Fruit fly (Drosophila melanogaster) whole organism, embryonic: Measurements from ENCODE around the gene Cp18.

ENCODE experiments used
- Asciz ChIP-seq: fragments of 200-800 bp; sonication (Bioruptor generic); optimal IDR thresholded peaks from 2 replicates; lab custom pipeline; 2017; ENCODE audit warnings: missing biosample characterization, mild to moderate bottlenecking, missing genetic modification characterization, missing genetic modification reagents
- Awh ChIP-seq: fragments of 200-800 bp; sonication (Bioruptor generic); IDR thresholded peaks from 2 replicates; pipeline ENCODE4, ENCODE4 v1.3.6; 2022; ENCODE audit warnings: missing biosample characterization, missing genetic modification characterization
- CG10147 ChIP-seq: fragments of 200-800 bp; sonication (Bioruptor generic); optimal IDR thresholded peaks from 2 replicates; lab custom pipeline; 2019; ENCODE audit warnings: missing biosample characterization, mild to moderate bottlenecking, missing genetic modification characterization, moderate library complexity
- CG10274 ChIP-seq: fragments of 200-800 bp; sonication (Bioruptor generic); optimal IDR thresholded peaks from 3 replicates; lab custom pipeline; 2017; ENCODE audit warnings: missing biosample characterization, mild to moderate bottlenecking, missing genetic modification characterization
- CG10543 ChIP-seq: fragments of 200-800 bp; sonication (Bioruptor generic); optimal IDR thresholded peaks from 3 replicates; lab custom pipeline; 2017; ENCODE audit warnings: missing biosample characterization, mild to moderate bottlenecking, missing genetic modification characterization, moderate library complexity
- CG11696 ChIP-seq: fragments of 200-800 bp; sonication (Bioruptor generic); IDR thresholded peaks from 2 replicates; pipeline ENCODE4 v1.3.6; 2022; ENCODE audit warnings: missing biosample characterization, missing genetic modification characterization
- CG13624 ChIP-seq: fragments of 200-800 bp; sonication (Bioruptor generic); optimal IDR thresholded peaks from 2 replicates; lab custom pipeline; 2016; ENCODE audit warnings: missing biosample characterization, missing genetic modification characterization
- CG15011 ChIP-seq: fragments of 200-800 bp; sonication (Bioruptor generic); optimal IDR thresholded peaks from 3 replicates; lab custom pipeline; 2018; ENCODE audit warnings: missing biosample characterization, mild to moderate bottlenecking, missing genetic modification characterization
- CG15696 ChIP-seq: fragments of 200-800 bp; sonication (Bioruptor generic); optimal IDR thresholded peaks from 2 replicates; lab custom pipeline; 2019; ENCODE audit warnings: missing biosample characterization, mild to moderate bottlenecking, missing genetic modification characterization, moderate library complexity
- CG17186 ChIP-seq: fragments of 200-800 bp; sonication (Bioruptor generic); optimal IDR thresholded peaks from 3 replicates; lab custom pipeline; 2017; ENCODE audit warnings: missing biosample characterization, missing genetic modification reagents, missing genetic modification characterization
- CG17361 ChIP-seq: fragments of 200-800 bp; sonication (Bioruptor generic); IDR thresholded peaks from 3 replicates; pipeline ENCODE4 v1.3.6; 2022; ENCODE audit warnings: missing biosample characterization, missing genetic modification characterization
- CG3163 ChIP-seq: fragments of 200-800 bp; sonication (Bioruptor generic); optimal IDR thresholded peaks from 3 replicates; lab custom pipeline; 2016; ENCODE audit warnings: missing biosample characterization, missing genetic modification characterization
- CG42726 ChIP-seq: fragments of 200-800 bp; sonication (Bioruptor generic); IDR thresholded peaks from 2 replicates; pipeline ENCODE4 v1.3.6; 2022; ENCODE audit warnings: missing biosample characterization, missing genetic modification characterization; ENCODE audit not compliant: partially characterized antibody
- CG4328 ChIP-seq: fragments of 200-800 bp; sonication (Bioruptor generic); optimal IDR thresholded peaks from 3 replicates; lab custom pipeline; 2017; ENCODE audit warnings: missing biosample characterization, missing genetic modification reagents, missing genetic modification characterization
- CG43689 ChIP-seq: fragments of 200-800 bp; sonication (Bioruptor generic); IDR thresholded peaks from 2 replicates; pipeline ENCODE4 v1.3.6; 2022; ENCODE audit warnings: missing biosample characterization, missing genetic modification characterization
- CG4820 ChIP-seq: fragments of 200-800 bp; sonication (Bioruptor generic); optimal IDR thresholded peaks from 3 replicates; lab custom pipeline; 2016; ENCODE audit warnings: missing biosample characterization, missing genetic modification characterization
- CG9817 ChIP-seq: fragments of 200-800 bp; sonication (Bioruptor generic); optimal IDR thresholded peaks from 2 replicates; lab custom pipeline; 2018; ENCODE audit warnings: missing biosample characterization, mild to moderate bottlenecking, missing genetic modification characterization, moderate library complexity
- Dbx ChIP-seq: fragments of 200-800 bp; sonication (Bioruptor generic); IDR thresholded peaks from 3 replicates; pipeline ENCODE4 v1.3.6; 2022; ENCODE audit warnings: missing biosample characterization, missing genetic modification characterization
- Fer3 ChIP-seq: fragments of 200-800 bp; sonication (Bioruptor generic); optimal IDR thresholded peaks from 2 replicates; lab custom pipeline; 2018; ENCODE audit warnings: missing biosample characterization, mild to moderate bottlenecking, missing genetic modification characterization, moderate library complexity
- Hr3 ChIP-seq: fragments of 200-800 bp; sonication (Bioruptor generic); optimal IDR thresholded peaks from 3 replicates; lab custom pipeline; 2016; ENCODE audit warnings: missing biosample characterization, missing genetic modification characterization
- Hsf ChIP-seq: fragments of 200-800 bp; sonication (Bioruptor generic); optimal IDR thresholded peaks from 3 replicates; lab custom pipeline; 2016; ENCODE audit warnings: missing biosample characterization, missing genetic modification characterization
- Lpt ChIP-seq: fragments of >200 bp; optimal IDR thresholded peaks from 2 replicates; lab custom pipeline; 2018; ENCODE audit warnings: missing biosample characterization, missing genetic modification characterization
- Max ChIP-seq: fragments of 200-800 bp; sonication (Bioruptor generic); optimal IDR thresholded peaks from 2 replicates; lab custom pipeline; 2016; ENCODE audit warnings: missing biosample characterization, mild to moderate bottlenecking, missing genetic modification characterization
- Rx ChIP-seq: fragments of 200-800 bp; sonication (Bioruptor generic); IDR thresholded peaks from 2 replicates; pipeline ENCODE4 v1.3.6; 2022; ENCODE audit warnings: missing biosample characterization, missing genetic modification characterization
- Side ChIP-seq: fragments of 200-800 bp; sonication (Bioruptor generic); optimal IDR thresholded peaks from 2 replicates; lab custom pipeline; 2016; ENCODE audit warnings: missing biosample characterization, missing genetic modification characterization
- Ssrp ChIP-seq: fragments of 200-800 bp; sonication (Bioruptor generic); optimal IDR thresholded peaks from 2 replicates; lab custom pipeline; 2018; ENCODE audit warnings: missing biosample characterization, mild to moderate bottlenecking, missing genetic modification characterization, moderate library complexity
- TFAM ChIP-seq: fragments of 200-800 bp; sonication (Bioruptor generic); optimal IDR thresholded peaks from 2 replicates; lab custom pipeline; 2017; ENCODE audit warnings: missing biosample characterization, missing genetic modification characterization, inconsistent platforms
- Usf ChIP-seq: fragments of 200-800 bp; sonication (Bioruptor generic); optimal IDR thresholded peaks from 2 replicates; lab custom pipeline; 2017; ENCODE audit warnings: missing genotype, missing biosample characterization, missing genetic modification characterization
- amos ChIP-seq: fragments of 200-800 bp; sonication (Bioruptor generic); IDR thresholded peaks from 2 replicates; pipeline ENCODE4 v1.3.6; 2022; ENCODE audit warnings: missing biosample characterization, missing genetic modification characterization; ENCODE audit not compliant: partially characterized antibody
- bowl ChIP-seq: fragments of 200-800 bp; sonication (Bioruptor generic); IDR thresholded peaks from 2 replicates; pipeline ENCODE4 v1.3.6; 2022; ENCODE audit warnings: missing biosample characterization, missing genetic modification characterization
- bsh ChIP-seq, 2 experiments: fragments of 200-800 bp; sonication (Bioruptor generic); optimal IDR thresholded peaks; 2 replicates each; lab custom pipeline; 2017 to 2018; ENCODE audit warnings: mild to moderate bottlenecking in 2 of 2, missing biosample characterization in 2 of 2, missing genetic modification characterization in 2 of 2, moderate library complexity in 1 of 2
- chn ChIP-seq: fragments of 200-800 bp; sonication (Bioruptor generic); optimal IDR thresholded peaks from 2 replicates; lab custom pipeline; 2016; ENCODE audit warnings: missing biosample characterization, missing genetic modification characterization
- dmrt99B ChIP-seq: fragments of 200-800 bp; sonication (Bioruptor generic); optimal IDR thresholded peaks from 2 replicates; lab custom pipeline; 2018; ENCODE audit warnings: missing biosample characterization, mild to moderate bottlenecking, missing genetic modification characterization, moderate library complexity
- exex ChIP-seq: fragments of 200-800 bp; sonication (Bioruptor generic); optimal IDR thresholded peaks from 4 replicates; lab custom pipeline; 2018; ENCODE audit warnings: missing biosample characterization, mild to moderate bottlenecking, missing genetic modification characterization, moderate library complexity
- gsb ChIP-seq: fragments of 200-800 bp; sonication (Bioruptor generic); IDR thresholded peaks from 2 replicates; pipeline ENCODE4 v1.3.6; 2022; ENCODE audit warnings: missing biosample characterization, missing genetic modification characterization
- jing ChIP-seq: fragments of 200-800 bp; sonication (Bioruptor generic); optimal IDR thresholded peaks from 2 replicates; lab custom pipeline; 2018; ENCODE audit warnings: missing biosample characterization, mild to moderate bottlenecking, missing genetic modification characterization
- lilli ChIP-seq: fragments of 200-800 bp; sonication (Bioruptor generic); optimal IDR thresholded peaks from 3 replicates; lab custom pipeline; 2016; ENCODE audit warnings: missing biosample characterization, missing genetic modification characterization
- lmd ChIP-seq: fragments of 200-800 bp; sonication (Bioruptor generic); IDR thresholded peaks from 2 replicates; pipeline ENCODE4 v1.3.6; 2022; ENCODE audit warnings: missing biosample characterization, missing genetic modification characterization
- maf-S ChIP-seq: fragments of 200-800 bp; sonication (Bioruptor generic); optimal IDR thresholded peaks from 2 replicates; lab custom pipeline; 2016; ENCODE audit warnings: missing biosample characterization, missing genetic modification characterization
- org-1 ChIP-seq: fragments of 200-800 bp; sonication (Bioruptor generic); optimal IDR thresholded peaks from 2 replicates; lab custom pipeline; 2017; ENCODE audit warnings: missing biosample characterization, missing genetic modification characterization
- prd ChIP-seq, 3 experiments: fragments of >200 bp in 2 of 3; fragments of 200-800 bp in 1 of 3; sonication (Bioruptor generic) in 1 of 3; optimal IDR thresholded peaks in 2 of 3; IDR thresholded peaks in 1 of 3; 2 replicates in 2 of 3; 3 replicates in 1 of 3; pipeline versions ENCODE4 v1.3.6 to Lab custom; 2017 to 2022; ENCODE audit warnings: missing biosample characterization in 1 of 3, missing genetic modification characterization in 1 of 3
- pzg ChIP-seq: fragments of 200-800 bp; sonication (Bioruptor generic); optimal IDR thresholded peaks from 3 replicates; lab custom pipeline; 2018; ENCODE audit warnings: missing biosample characterization, mild to moderate bottlenecking, missing genetic modification characterization, moderate library complexity
- sd ChIP-seq: fragments of 200-800 bp; sonication (Bioruptor generic); optimal IDR thresholded peaks from 3 replicates; lab custom pipeline; 2018; ENCODE audit warnings: missing biosample characterization, mild to moderate bottlenecking, missing genetic modification characterization, moderate library complexity
- seq ChIP-seq: fragments of 200-800 bp; sonication (Bioruptor generic); IDR thresholded peaks from 2 replicates; pipeline ENCODE4 v1.3.6; 2022; ENCODE audit warnings: missing biosample characterization, missing genetic modification characterization
- so ChIP-seq: fragments of 200-800 bp; sonication (Bioruptor generic); IDR thresholded peaks from 3 replicates; pipeline ENCODE4 v1.3.6; 2022; ENCODE audit warnings: missing biosample characterization, missing genetic modification characterization
- sqz ChIP-seq: fragments of 200-800 bp; sonication (Bioruptor generic); optimal IDR thresholded peaks from 3 replicates; lab custom pipeline; 2018; ENCODE audit warnings: missing biosample characterization, mild to moderate bottlenecking, missing genetic modification characterization
- sug ChIP-seq: fragments of 200-800 bp; optimal IDR thresholded peaks from 2 replicates; lab custom pipeline; 2019; ENCODE audit warnings: missing biosample characterization, mild to moderate bottlenecking, missing genetic modification characterization, moderate library complexity
- tgo ChIP-seq: fragments of 200-800 bp; sonication (Bioruptor generic); IDR thresholded peaks from 3 replicates; pipeline ENCODE4 v1.3.6; 2022; ENCODE audit warnings: missing biosample characterization, missing genetic modification characterization
- toy ChIP-seq: fragments of 200-800 bp; sonication (Bioruptor generic); IDR thresholded peaks from 2 replicates; pipeline ENCODE4 v1.3.6; 2022; ENCODE audit warnings: missing biosample characterization, missing genetic modification characterization
- tx ChIP-seq: fragments of 200-800 bp; sonication (Bioruptor generic); optimal IDR thresholded peaks from 2 replicates; lab custom pipeline; 2016; ENCODE audit warnings: missing biosample characterization, missing genetic modification characterization
- yki ChIP-seq: fragments of >200 bp; optimal IDR thresholded peaks from 3 replicates; lab custom pipeline; 2018
- zen ChIP-seq: fragments of 200-800 bp; sonication (Bioruptor generic); optimal IDR thresholded peaks from 3 replicates; lab custom pipeline; 2018; ENCODE audit warnings: missing biosample characterization, mild to moderate bottlenecking, missing genetic modification characterization, moderate library complexity

Gene Cp18

dm6 chr3L:8718602-8719001, 8.0 kb upstream of the Cp18 start (continued):
- TF ChIP-seq pzg (GFP tag; lab: Kevin White, UChicago) (peak; percentile 70), sug (tag; lab: Kevin White, UChicago) (peak; percentile 46), CG17186 (no peak), CG10147 (GFP tag; lab: Kevin White, UChicago) (no peak), lilli (GFP tag; lab: Kevin White, UChicago) (no peak), prd (optimal IDR thresholded peaks at IDR 0.05; lab: Kevin White, UChicago) (no peak), prd (GFP tag; IDR thresholded peaks at IDR 0.05; lab: Robert Waterston, UW) (no peak), sqz (GFP tag; lab: Kevin White, UChicago) (no peak), Lpt (GFP tag; lab: Kevin White, UChicago) (no peak), zen (tag; lab: Kevin White, UChicago) (no peak), CG10543 (GFP tag; lab: Kevin White, UChicago) (no peak), toy (GFP tag; lab: Robert Waterston, UW) (no peak), Asciz (GFP tag; lab: Kevin White, UChicago) (no peak), gsb (GFP tag; lab: Robert Waterston, UW) (no peak), tx (GFP tag; lab: Kevin White, UChicago) (no peak), yki (no peak), CG13624 (GFP tag; lab: Kevin White, UChicago) (peak; percentile 7), dmrt99B (tag; lab: Kevin White, UChicago) (peak; percentile 27), Side (no peak), CG10274 (GFP tag; lab: Kevin White, UChicago) (no peak), exex (tag; lab: Kevin White, UChicago) (no peak), CG43689 (GFP tag; lab: Robert Waterston, UW) (no peak), chn (GFP tag; lab: Kevin White, UChicago) (no peak), Ssrp (no peak), Fer3 (tag; lab: Kevin White, UChicago) (peak; percentile 19), org-1 (GFP tag; lab: Kevin White, UChicago) (no peak), Hsf (GFP tag; lab: Kevin White, UChicago) (no peak), Hr3 (GFP tag; lab: Kevin White, UChicago) (no peak), amos (GFP tag; lab: Robert Waterston, UW) (peak; percentile 84), CG9817 (tag; lab: Kevin White, UChicago) (no peak), Usf (GFP tag; lab: Kevin White, UChicago) (no peak), Rx (GFP tag; lab: Robert Waterston, UW) (no peak), TFAM (GFP tag; lab: Kevin White, UChicago) (no peak), CG42726 (GFP tag; lab: Robert Waterston, UW) (peak; percentile 73; the same call in 1 of the 2 replicates), maf-S (GFP tag; lab: Kevin White, UChicago) (no peak), CG4328 (GFP tag; lab: Kevin White, UChicago) (no peak), jing (GFP tag; lab: Kevin White, UChicago) (no peak), tgo (GFP tag; lab: Robert Waterston, UW) (no peak), so (no peak), Dbx (GFP tag; lab: Robert Waterston, UW) (peak; percentile 48; the same call in 1 of the 3 replicates), Awh (GFP tag; lab: Robert Waterston, UW) (no peak), Max (GFP tag; lab: Kevin White, UChicago) (no peak), CG4820 (GFP tag; lab: Kevin White, UChicago) (no peak), bowl (GFP tag; lab: Robert Waterston, UW) (no peak), CG15011 (GFP tag; lab: Kevin White, UChicago) (no peak), CG11696 (GFP tag; lab: Robert Waterston, UW) (0 out of 2 replicates have a peak, but pooled peaks have one; percentile 11), CG17361 (GFP tag; lab: Robert Waterston, UW) (peak; percentile 30; the same call in 1 of the 3 replicates), bsh (GFP tag; optimal IDR thresholded peaks at IDR 0.05; lab: Kevin White, UChicago) (no peak), CG15696 (tag; lab: Kevin White, UChicago) (peak; percentile 7), seq (GFP tag; lab: Robert Waterston, UW) (no peak), sd (peak; percentile 95), lmd (GFP tag; lab: Robert Waterston, UW) (no peak), CG3163 (GFP tag; lab: Kevin White, UChicago) (no peak)
